Fruit fly (Drosophila melanogaster): ENCODE measurements around the gene Rbf.

dm6 chrX:766094-766493 lies 35.2 kb downstream of the Rbf start:
- TF ChIP-seq Sox15 (GFP tag; optimal IDR thresholded peaks at IDR 0.05) (no peak), CG6792 (GFP tag; optimal IDR thresholded peaks at IDR 0.05) (no peak)
